Worm (Caenorhabditis elegans) whole organism, L1 larva: ENCODE measurements around the gene C55A6.11.
A peak's percentile ranks its signal among the peaks of the same experiment; 100 is the strongest.

Experiments
- C04F5.9 ChIP-seq: sonication (generic microtip); optimal IDR thresholded peaks from 2 replicates; lab custom pipeline; 2016; ENCODE audit warnings: missing genetic modification characterization, missing compliant biosample characterization
- C16A3.4 ChIP-seq: fragments of 150-350 bp; optimal IDR thresholded peaks from 2 replicates; lab custom pipeline; 2014; ENCODE audit warnings: missing biosample characterization, missing genetic modification characterization
- F16B12.6 ChIP-seq: fragments of 150-350 bp; optimal IDR thresholded peaks from 2 replicates; lab custom pipeline; 2014; ENCODE audit warnings: missing biosample characterization, missing genetic modification characterization
- Y116A8C.19 ChIP-seq: sonication (generic microtip); optimal IDR thresholded peaks from 2 replicates; lab custom pipeline; 2016; ENCODE audit warnings: missing compliant biosample characterization, missing genetic modification characterization, borderline replicate concordance
- aha-1 ChIP-seq: fragments of 150-350 bp; optimal IDR thresholded peaks from 2 replicates; lab custom pipeline; 2014; ENCODE audit warnings: missing biosample characterization, missing genetic modification characterization
- alr-1 ChIP-seq: fragments of 200-800 bp; sonication (Bioruptor generic); optimal IDR thresholded peaks from 2 replicates; lab custom pipeline; 2018; ENCODE audit warnings: borderline replicate concordance, mild to moderate bottlenecking, missing genetic modification characterization, missing compliant biosample characterization
- aly-2 ChIP-seq: fragments of 150-350 bp; optimal IDR thresholded peaks from 2 replicates; lab custom pipeline; 2014; ENCODE audit warnings: missing biosample characterization, missing genetic modification characterization
- ceh-82 ChIP-seq, 3 experiments: fragments of 150-350 bp in 1 of 3; sonication (generic microtip) in 2 of 3; optimal IDR thresholded peaks; 2 replicates each; lab custom pipeline; 2014 to 2017; ENCODE audit warnings: missing biosample characterization in 3 of 3, missing genetic modification characterization in 3 of 3
- ceh-88 ChIP-seq: fragments of 200-800 bp; sonication (Bioruptor generic); IDR thresholded peaks from 2 replicates; pipeline ENCODE4 v1.3.6; 2022; ENCODE audit warnings: missing genetic modification characterization, missing compliant biosample characterization
- ceh-90 ChIP-seq: sonication (generic microtip); optimal IDR thresholded peaks from 2 replicates; lab custom pipeline; 2016; ENCODE audit warnings: missing genetic modification characterization, missing compliant biosample characterization
- dpl-1 ChIP-seq, 3 experiments: fragments of 150-350 bp in 2 of 3; sonication (generic microtip) in 1 of 3; optimal IDR thresholded peaks; 2 replicates each; lab custom pipeline; 2014 to 2017; ENCODE audit warnings: missing biosample characterization in 3 of 3, missing genetic modification characterization in 3 of 3, missing genetic modification reagents in 3 of 3
- dsc-1 ChIP-seq: sonication (generic microtip); optimal IDR thresholded peaks from 2 replicates; lab custom pipeline; 2016; ENCODE audit warnings: mild to moderate bottlenecking, missing genetic modification characterization, missing compliant biosample characterization
- efl-1 ChIP-seq, 4 experiments: fragments of 150-350 bp; optimal IDR thresholded peaks in 3 of 4; peaks in 1 of 4; 1 replicate in 1 of 4; 2 replicates in 3 of 4; lab custom pipeline; 2014; ENCODE audit warnings: missing biosample characterization in 2 of 4, missing genetic modification characterization in 2 of 4, missing genetic modification reagents in 2 of 4
- egl-13 ChIP-seq: sonication (generic microtip); optimal IDR thresholded peaks from 2 replicates; lab custom pipeline; 2016; ENCODE audit warnings: missing genotype, missing genetic modification reagents, missing genetic modification characterization, missing compliant biosample characterization
- elt-3 ChIP-seq, 6 experiments: fragments of 150-350 bp in 1 of 6; sonication (generic microtip); optimal IDR thresholded peaks; 2 replicates each; lab custom pipeline; 2017 to 2018; ENCODE audit warnings: missing biosample characterization in 6 of 6, missing genetic modification characterization in 6 of 6, inconsistent platforms in 1 of 6
- ets-5 ChIP-seq: fragments of 200-800 bp; sonication (Bioruptor generic); IDR thresholded peaks from 2 replicates; pipeline ENCODE4 v1.3.6; 2022; ENCODE audit warnings: missing genetic modification characterization, missing compliant biosample characterization
- fkh-10 ChIP-seq: sonication (generic microtip); optimal IDR thresholded peaks from 2 replicates; lab custom pipeline; 2017; ENCODE audit warnings: missing biosample characterization, missing genetic modification reagents, missing genetic modification characterization
- fos-1 ChIP-seq: fragments of 150-350 bp; optimal IDR thresholded peaks from 2 replicates; lab custom pipeline; 2014; ENCODE audit warnings: missing biosample characterization, missing genetic modification characterization
- hlh-17 ChIP-seq: fragments of 200-800 bp; sonication (Bioruptor generic); optimal IDR thresholded peaks from 2 replicates; lab custom pipeline; 2018; ENCODE audit warnings: missing genetic modification characterization, mild to moderate bottlenecking, missing compliant biosample characterization, moderate library complexity, borderline replicate concordance
- hlh-4 ChIP-seq: sonication (generic microtip); optimal IDR thresholded peaks from 2 replicates; lab custom pipeline; 2016; ENCODE audit warnings: mild to moderate bottlenecking, missing genetic modification characterization, missing compliant biosample characterization
- irx-1 ChIP-seq: sonication (generic microtip); optimal IDR thresholded peaks from 2 replicates; lab custom pipeline; 2016; ENCODE audit warnings: missing genetic modification characterization, missing compliant biosample characterization
- jun-1 ChIP-seq: fragments of 150-350 bp; optimal IDR thresholded peaks from 2 replicates; lab custom pipeline; 2014; ENCODE audit warnings: missing biosample characterization, missing genetic modification reagents, missing genetic modification characterization
- lin-14 ChIP-seq: fragments of 200-800 bp; sonication (Bioruptor generic); optimal IDR thresholded peaks from 2 replicates; lab custom pipeline; 2018; ENCODE audit warnings: mild to moderate bottlenecking, missing genetic modification characterization, moderate library complexity, missing compliant biosample characterization
- lin-35 ChIP-seq, 2 experiments: fragments of 150-350 bp; optimal IDR thresholded peaks; 2 replicates each; lab custom pipeline; 2014; ENCODE audit warnings: missing biosample characterization in 2 of 2, missing genetic modification characterization in 2 of 2, missing genetic modification reagents in 2 of 2
- lir-3 ChIP-seq: sonication (generic microtip); optimal IDR thresholded peaks from 2 replicates; lab custom pipeline; 2016; ENCODE audit warnings: mild to moderate bottlenecking, missing genetic modification characterization, moderate library complexity, missing compliant biosample characterization; ENCODE audit not compliant: poor library complexity
- lsy-2 ChIP-seq, 2 experiments: fragments of 150-350 bp; optimal IDR thresholded peaks; 2 replicates each; lab custom pipeline; 2014; ENCODE audit warnings: missing biosample characterization in 2 of 2, missing genetic modification characterization in 2 of 2
- mdl-1 ChIP-seq, 2 experiments: fragments of 150-350 bp; optimal IDR thresholded peaks; 2 replicates each; lab custom pipeline; 2014 to 2017; ENCODE audit warnings: missing biosample characterization in 2 of 2, missing genetic modification characterization in 2 of 2, inconsistent platforms in 1 of 2
- mef-2 ChIP-seq: fragments of 150-350 bp; optimal IDR thresholded peaks from 2 replicates; lab custom pipeline; 2014; ENCODE audit warnings: missing biosample characterization, missing genetic modification characterization
- nhr-11 ChIP-seq: fragments of 150-350 bp; optimal IDR thresholded peaks from 2 replicates; lab custom pipeline; 2014; ENCODE audit warnings: missing biosample characterization, missing genetic modification characterization
- nhr-12 ChIP-seq: sonication (generic microtip); optimal IDR thresholded peaks from 2 replicates; lab custom pipeline; 2017; ENCODE audit warnings: missing biosample characterization, missing genetic modification characterization
- nhr-237 ChIP-seq: fragments of 150-350 bp; optimal IDR thresholded peaks from 2 replicates; lab custom pipeline; 2014; ENCODE audit warnings: missing biosample characterization, missing genetic modification characterization
- nhr-28 ChIP-seq: fragments of 150-350 bp; optimal IDR thresholded peaks from 2 replicates; lab custom pipeline; 2014; ENCODE audit warnings: missing biosample characterization, missing genetic modification characterization
- nhr-47 ChIP-seq: sonication (generic microtip); optimal IDR thresholded peaks from 2 replicates; lab custom pipeline; 2016; ENCODE audit warnings: mild to moderate bottlenecking, missing genetic modification characterization, moderate library complexity, missing compliant biosample characterization
- nhr-71 ChIP-seq: sonication (generic microtip); optimal IDR thresholded peaks from 2 replicates; lab custom pipeline; 2016; ENCODE audit warnings: mild to moderate bottlenecking, missing genetic modification characterization, moderate library complexity, missing compliant biosample characterization
- nhr-76 ChIP-seq: sonication (generic microtip); optimal IDR thresholded peaks from 2 replicates; lab custom pipeline; 2017; ENCODE audit warnings: missing biosample characterization, missing genetic modification characterization
- nhr-85 ChIP-seq: sonication (generic microtip); peaks from one replicate; lab custom pipeline; 2016; ENCODE audit warnings: missing genetic modification characterization, inconsistent platforms, missing compliant biosample characterization
- nhr-90 ChIP-seq: sonication (generic microtip); optimal IDR thresholded peaks from 2 replicates; lab custom pipeline; 2016; ENCODE audit warnings: mild to moderate bottlenecking, missing genetic modification characterization, missing compliant biosample characterization; ENCODE audit not compliant: poor library complexity
- pag-3 ChIP-seq: sonication (generic microtip); optimal IDR thresholded peaks from 2 replicates; lab custom pipeline; 2017; ENCODE audit warnings: missing genetic modification characterization, mild to moderate bottlenecking, missing compliant biosample characterization, antibody characterized with exemption, borderline replicate concordance; ENCODE audit not compliant: insufficient read depth
- pax-3 ChIP-seq: fragments of 200-800 bp; sonication (Bioruptor generic); optimal IDR thresholded peaks from 2 replicates; lab custom pipeline; 2018; ENCODE audit warnings: mild to moderate bottlenecking, missing genetic modification characterization, moderate library complexity, missing compliant biosample characterization
- pqm-1 ChIP-seq: sonication (generic microtip); optimal IDR thresholded peaks from 3 replicates; lab custom pipeline; 2017; ENCODE audit warnings: missing biosample characterization, missing genetic modification characterization
- snu-23 ChIP-seq: sonication (generic microtip); optimal IDR thresholded peaks from 2 replicates; lab custom pipeline; 2016; ENCODE audit warnings: missing genetic modification characterization, missing compliant biosample characterization
- sox-4 ChIP-seq: sonication (generic microtip); optimal IDR thresholded peaks from 2 replicates; lab custom pipeline; 2016; ENCODE audit warnings: missing genetic modification characterization, missing compliant biosample characterization
- sptf-1 ChIP-seq: fragments of 150-350 bp; optimal IDR thresholded peaks from 2 replicates; lab custom pipeline; 2014; ENCODE audit warnings: missing biosample characterization, missing genetic modification characterization
- sup-37 ChIP-seq: fragments of 200-800 bp; sonication (Bioruptor generic); optimal IDR thresholded peaks from 2 replicates; lab custom pipeline; 2018; ENCODE audit warnings: mild to moderate bottlenecking, missing genetic modification characterization, missing compliant biosample characterization
- tbx-2 ChIP-seq: sonication (generic microtip); optimal IDR thresholded peaks from 2 replicates; lab custom pipeline; 2016; ENCODE audit warnings: missing genetic modification characterization, missing compliant biosample characterization
- tlp-1 ChIP-seq: fragments of 150-350 bp; optimal IDR thresholded peaks from 2 replicates; lab custom pipeline; 2014; ENCODE audit warnings: missing biosample characterization, missing genetic modification characterization
- unc-130 ChIP-seq: fragments of 150-350 bp; optimal IDR thresholded peaks from 2 replicates; lab custom pipeline; 2017; ENCODE audit warnings: missing biosample characterization, missing genetic modification characterization, inconsistent platforms
- vab-15 ChIP-seq: sonication (generic microtip); optimal IDR thresholded peaks from 2 replicates; lab custom pipeline; 2017; ENCODE audit warnings: missing genotype, mild to moderate bottlenecking, missing genetic modification characterization, missing compliant biosample characterization
- zag-1 ChIP-seq: fragments of 150-350 bp; optimal IDR thresholded peaks from 2 replicates; lab custom pipeline; 2014; ENCODE audit warnings: missing biosample characterization, missing genetic modification characterization
- ztf-11 ChIP-seq, 2 experiments: sonication (generic microtip); optimal IDR thresholded peaks; 2 replicates each; lab custom pipeline; 2016 to 2017; ENCODE audit warnings: missing genetic modification characterization in 2 of 2, missing biosample characterization in 1 of 2, missing compliant biosample characterization in 1 of 2

Gene C55A6.11

ce11 chrV:11531831-11532534, 11.7 kb downstream of the C55A6.11 start:
- peak; percentile 97 for TF ChIP-seq dsc-1 (tag; lab: Kevin White, UChicago)
- TF ChIP-seq nhr-76 (tag; lab: Kevin White, UChicago) = no peak
- TF ChIP-seq alr-1 (tag; lab: Kevin White, UChicago) = no peak
- TF ChIP-seq F16B12.6 (tag; lab: Kevin White, UChicago) = no peak
- no peak for TF ChIP-seq nhr-12 (tag; lab: Kevin White, UChicago)
- no peak for TF ChIP-seq sox-4 (tag; lab: Kevin White, UChicago)
- peak; percentile 38 for TF ChIP-seq pag-3 (tag; lab: Kevin White, UChicago)
- peak in 1 of 2 experiments; percentile 13 for TF ChIP-seq ztf-11 (tag; optimal IDR thresholded peaks at IDR 0.05; lab: Kevin White, UChicago)
- TF ChIP-seq dpl-1 (GFP tag; optimal IDR thresholded peaks at IDR 0.05; lab: Kevin White, UChicago) = peak; percentile 19 to 55 (median 25)
- TF ChIP-seq lin-35 (GFP tag; optimal IDR thresholded peaks at IDR 0.05; lab: Kevin White, UChicago) = peak; percentile 53 to 78
- TF ChIP-seq vab-15 = peak; percentile 52
- TF ChIP-seq jun-1 (tag; lab: Kevin White, UChicago) = peak; percentile 58
- TF ChIP-seq lsy-2 (tag; optimal IDR thresholded peaks at IDR 0.05; lab: Kevin White, UChicago) = peak; percentile 67 to 92
- peak; percentile 54 for TF ChIP-seq irx-1 (tag; lab: Kevin White, UChicago)
- no peak for TF ChIP-seq aly-2 (tag; lab: Kevin White, UChicago)
- TF ChIP-seq lir-3 (tag; lab: Kevin White, UChicago) = peak; percentile 29
- TF ChIP-seq snu-23 = peak; percentile 94
- peak; percentile 53 to 96 for TF ChIP-seq mdl-1 (tag; optimal IDR thresholded peaks at IDR 0.05; lab: Kevin White, UChicago)
- TF ChIP-seq elt-3 (tag; optimal IDR thresholded peaks at IDR 0.05; lab: Kevin White, UChicago) = peak in 5 of 6 experiments; percentile 23 to 82 (median 69)
- no peak for TF ChIP-seq fkh-10 (GFP tag; lab: Kevin White, UChicago)
- TF ChIP-seq nhr-237 = peak; percentile 35
- no peak for TF ChIP-seq pax-3 (tag; lab: Kevin White, UChicago)
- peak in 1 of 3 experiments; percentile 50 for TF ChIP-seq ceh-82 (tag; optimal IDR thresholded peaks at IDR 0.05; lab: Kevin White, UChicago)
- no peak for TF ChIP-seq tlp-1 (tag; lab: Kevin White, UChicago)
- TF ChIP-seq C16A3.4 = peak; percentile 83
- peak; percentile 89 for TF ChIP-seq unc-130 (tag; lab: Kevin White, UChicago)
- TF ChIP-seq egl-13 (tag; lab: Kevin White, UChicago) = no peak
- no peak for TF ChIP-seq sptf-1
- TF ChIP-seq nhr-11 (tag; lab: Kevin White, UChicago) = peak; percentile 30
- no peak for TF ChIP-seq zag-1
- TF ChIP-seq nhr-28 = no peak
- TF ChIP-seq ceh-90 (tag; lab: Kevin White, UChicago) = no peak
- TF ChIP-seq nhr-47 (tag; lab: Kevin White, UChicago) = peak; percentile 76
- peak; percentile 99 for TF ChIP-seq nhr-85 (tag; lab: Kevin White, UChicago)
- TF ChIP-seq hlh-17 = no peak
- peak; percentile 51 for TF ChIP-seq sup-37
- peak; percentile 82 for TF ChIP-seq fos-1 (tag; lab: Kevin White, UChicago)
- peak; percentile 97 for TF ChIP-seq lin-14 (GFP tag; lab: Kevin White, UChicago)
- no peak for TF ChIP-seq aha-1 (tag; lab: Kevin White, UChicago)
- TF ChIP-seq hlh-4 (tag; lab: Kevin White, UChicago) = no peak
- no peak for TF ChIP-seq ets-5 (GFP tag; lab: Robert Waterston, UW)
- TF ChIP-seq mef-2 = peak; percentile 24
- peak; percentile 91 for TF ChIP-seq tbx-2 (tag; lab: Kevin White, UChicago)
- TF ChIP-seq nhr-71 (tag; lab: Kevin White, UChicago) = peak; percentile 97
- no peak for TF ChIP-seq Y116A8C.19
- peak; percentile 88 for TF ChIP-seq nhr-90 (tag; lab: Kevin White, UChicago)
- TF ChIP-seq C04F5.9 (tag; lab: Kevin White, UChicago) = peak; percentile 2
- TF ChIP-seq efl-1 (optimal IDR thresholded peaks at IDR 0.05; lab: Kevin White, UChicago) = peak; percentile 56 to 57
- peak; percentile 26 to 95 for TF ChIP-seq efl-1 (GFP tag; optimal IDR thresholded peaks at IDR 0.05 in 1 of 2; lab: Kevin White, UChicago)
- peak; percentile 30 for TF ChIP-seq pqm-1
- 0 out of 2 replicates have a peak, but pooled peaks have one; percentile 23 for TF ChIP-seq ceh-88 (GFP tag; lab: Robert Waterston, UW)
